Fruit fly (Drosophila melanogaster) whole organism, prepupa: ENCODE measurements around the gene CG7483.
A peak's percentile ranks its signal among the peaks of the same experiment; 100 is the strongest.

Source experiments
- Blimp-1 ChIP-seq: fragments of 200-800 bp; sonication (Bioruptor generic); optimal IDR thresholded peaks from 3 replicates; lab custom pipeline; 2017; ENCODE audit warnings: missing biosample characterization, missing genetic modification characterization, mild to moderate bottlenecking, moderate library complexity, missing genetic modification reagents
- CG10631 ChIP-seq: fragments of 200-800 bp; sonication (Bioruptor generic); optimal IDR thresholded peaks from 2 replicates; lab custom pipeline; 2016; ENCODE audit warnings: missing biosample characterization, missing genetic modification characterization
- CG11902 ChIP-seq: fragments of 200-800 bp; sonication (Bioruptor generic); optimal IDR thresholded peaks from 3 replicates; lab custom pipeline; 2016; ENCODE audit warnings: missing biosample characterization, missing genetic modification characterization
- CG15336 ChIP-seq: fragments of 200-800 bp; sonication (Bioruptor generic); IDR thresholded peaks from 2 replicates; pipeline ENCODE4 v1.3.6; 2022; ENCODE audit warnings: missing biosample characterization, missing genetic modification characterization
- CG34406 ChIP-seq: fragments of 200-800 bp; sonication (Bioruptor generic); optimal IDR thresholded peaks from 3 replicates; lab custom pipeline; 2016; ENCODE audit warnings: missing biosample characterization, missing genetic modification characterization
- CG4318 ChIP-seq: fragments of 200-800 bp; sonication (Bioruptor generic); optimal IDR thresholded peaks from 3 replicates; lab custom pipeline; 2017; ENCODE audit warnings: missing biosample characterization, mild to moderate bottlenecking, missing genetic modification characterization
- CG6163 ChIP-seq: fragments of 200-800 bp; sonication (Bioruptor generic); IDR thresholded peaks from 3 replicates; pipeline ENCODE4 v1.3.6; 2022; ENCODE audit warnings: missing biosample characterization, missing genetic modification characterization
- CG7368 ChIP-seq: fragments of 200-800 bp; sonication (Bioruptor generic); optimal IDR thresholded peaks from 3 replicates; lab custom pipeline; 2016; ENCODE audit warnings: missing biosample characterization, missing genetic modification characterization
- CG8119 ChIP-seq: fragments of 200-800 bp; sonication (Bioruptor generic); IDR thresholded peaks from 3 replicates; pipeline ENCODE4 v1.3.6; 2022; ENCODE audit warnings: missing biosample characterization, missing genetic modification characterization
- CG8319 ChIP-seq: fragments of 200-800 bp; sonication (Bioruptor generic); optimal IDR thresholded peaks from 3 replicates; lab custom pipeline; 2016; ENCODE audit warnings: missing biosample characterization, missing genetic modification characterization
- Eip75B ChIP-seq: fragments of 200-800 bp; sonication (Bioruptor generic); optimal IDR thresholded peaks from 3 replicates; lab custom pipeline; 2016; ENCODE audit warnings: missing biosample characterization, missing genetic modification characterization
- Eip78C ChIP-seq: fragments of 200-800 bp; sonication (Bioruptor generic); peaks from one replicate; lab custom pipeline; 2016; ENCODE audit warnings: missing biosample characterization, missing genetic modification characterization
- Ets21C ChIP-seq: fragments of 200-800 bp; sonication (Bioruptor generic); optimal IDR thresholded peaks from 3 replicates; lab custom pipeline; 2016; ENCODE audit warnings: missing biosample characterization, missing genetic modification characterization
- Hr4 ChIP-seq: fragments of 200-800 bp; sonication (Bioruptor generic); optimal IDR thresholded peaks from 3 replicates; lab custom pipeline; 2016; ENCODE audit warnings: missing biosample characterization, missing genetic modification characterization
- Sox102F ChIP-seq: fragments of 200-800 bp; sonication (Bioruptor generic); optimal IDR thresholded peaks from 2 replicates; lab custom pipeline; 2016; ENCODE audit warnings: missing biosample characterization, mild to moderate bottlenecking, missing genetic modification characterization
- Sox14 ChIP-seq: fragments of 200-800 bp; sonication (Bioruptor generic); optimal IDR thresholded peaks from 3 replicates; lab custom pipeline; 2016; ENCODE audit warnings: missing biosample characterization, missing genetic modification characterization
- Sox15 ChIP-seq: fragments of 200-800 bp; sonication (Bioruptor generic); optimal IDR thresholded peaks from 3 replicates; lab custom pipeline; 2016; ENCODE audit warnings: missing biosample characterization, missing genetic modification characterization
- acj6 ChIP-seq: fragments of 200-800 bp; sonication (Bioruptor generic); optimal IDR thresholded peaks from 3 replicates; lab custom pipeline; 2016; ENCODE audit warnings: missing biosample characterization, missing genetic modification characterization
- dac ChIP-seq: fragments of 200-800 bp; sonication (Bioruptor generic); optimal IDR thresholded peaks from 2 replicates; lab custom pipeline; 2017; ENCODE audit warnings: missing biosample characterization, mild to moderate bottlenecking, missing genetic modification characterization
- eg ChIP-seq: fragments of 200-800 bp; sonication (Bioruptor generic); IDR thresholded peaks from 3 replicates; pipeline ENCODE4 v1.3.6; 2022; ENCODE audit warnings: missing biosample characterization, missing genetic modification characterization
- esn ChIP-seq: fragments of 200-800 bp; sonication (Bioruptor generic); optimal IDR thresholded peaks from 2 replicates; lab custom pipeline; 2016; ENCODE audit warnings: missing biosample characterization, mild to moderate bottlenecking, missing genetic modification characterization, moderate library complexity
- fkh ChIP-seq: fragments of 200-800 bp; sonication (Bioruptor generic); optimal IDR thresholded peaks from 3 replicates; lab custom pipeline; 2017; ENCODE audit warnings: missing biosample characterization, mild to moderate bottlenecking, missing genetic modification characterization, moderate library complexity
- net ChIP-seq: fragments of 200-800 bp; sonication (Bioruptor generic); optimal IDR thresholded peaks from 3 replicates; lab custom pipeline; 2016; ENCODE audit warnings: missing biosample characterization, missing genetic modification characterization
- pdm3 ChIP-seq: fragments of 200-800 bp; sonication (Bioruptor generic); optimal IDR thresholded peaks from 3 replicates; lab custom pipeline; 2016; ENCODE audit warnings: missing biosample characterization, missing genetic modification characterization
- ss ChIP-seq, 2 experiments: fragments of 200-800 bp; sonication (Bioruptor generic); optimal IDR thresholded peaks; 2 replicates in 1 of 2; 3 replicates in 1 of 2; lab custom pipeline; 2017 to 2018; ENCODE audit warnings: mild to moderate bottlenecking in 2 of 2, missing biosample characterization in 2 of 2, missing genetic modification characterization in 2 of 2, moderate library complexity in 1 of 2
- vri ChIP-seq: fragments of 200-800 bp; sonication (Bioruptor generic); optimal IDR thresholded peaks from 3 replicates; lab custom pipeline; 2016; ENCODE audit warnings: missing biosample characterization, mild to moderate bottlenecking, missing genetic modification characterization

CG7483 gene

DNA sequence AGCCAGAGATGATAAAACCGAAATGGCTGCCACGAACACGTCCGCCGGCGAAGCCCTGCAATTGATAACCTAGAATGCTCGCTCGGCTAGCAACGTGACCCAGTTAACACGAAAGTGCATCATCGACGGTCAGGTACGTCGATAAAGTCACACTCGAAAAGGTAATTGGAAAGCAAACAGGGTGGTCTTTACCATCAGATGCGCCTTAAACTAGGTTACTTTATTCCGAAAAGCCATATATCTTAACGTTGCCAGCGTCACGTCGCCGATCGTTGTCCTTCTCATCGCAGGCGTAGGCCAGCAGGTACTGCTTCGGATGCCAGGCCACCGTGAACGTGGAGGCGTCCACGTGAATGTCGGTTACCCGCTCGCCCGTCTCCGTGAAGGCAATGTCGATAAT, 5.7 kb upstream of the CG7483 start:
- TF ChIP-seq Blimp-1 = no peak
- no peak for TF ChIP-seq CG7368 (GFP tag; lab: Kevin White, UChicago)
- TF ChIP-seq vri (GFP tag; lab: Kevin White, UChicago) = no peak
- TF ChIP-seq CG8319 (GFP tag; lab: Kevin White, UChicago) = no peak
- TF ChIP-seq Hr4 = no peak
- TF ChIP-seq ss (GFP tag; optimal IDR thresholded peaks at IDR 0.05; lab: Kevin White, UChicago) = no peak
- TF ChIP-seq CG11902 = no peak
- no peak for TF ChIP-seq eg (GFP tag; lab: Robert Waterston, UW)
- TF ChIP-seq, all 60 proteins: peak for 0

DNA sequence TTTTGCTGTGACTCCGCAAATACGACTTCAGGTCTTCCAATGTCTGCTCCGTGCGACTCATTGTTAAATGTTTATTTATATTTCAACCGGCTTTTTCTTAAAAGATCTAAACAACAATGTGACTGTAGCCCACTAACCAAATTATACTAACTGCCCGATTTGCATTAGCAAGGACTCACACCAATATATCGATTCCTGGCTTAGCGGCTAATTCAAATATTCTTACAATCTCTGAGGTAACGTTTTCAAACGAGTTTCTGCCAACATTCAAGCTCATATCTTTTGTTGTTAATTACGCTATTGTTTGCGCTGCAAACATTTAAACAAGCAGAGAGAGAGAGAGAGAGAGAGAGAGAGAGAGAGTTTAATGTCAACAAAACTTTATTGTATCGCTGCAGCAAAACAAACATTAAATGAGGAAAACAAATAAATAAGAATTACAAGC, 4.5 kb upstream of the CG7483 start, which contains the start of gene tex:
Gene tex (minus strand): TSS at position 131 of the 445 bp plus-strand sequence.
- TF ChIP-seq acj6 (GFP tag; lab: Kevin White, UChicago) = no peak
- no peak for TF ChIP-seq Eip75B (GFP tag; lab: Kevin White, UChicago)
- no peak for TF ChIP-seq Sox14 (GFP tag; lab: Kevin White, UChicago)
- TF ChIP-seq Eip78C (GFP tag; lab: Kevin White, UChicago) = peak; percentile 34
- TF ChIP-seq Sox15 (GFP tag; lab: Kevin White, UChicago) = no peak
- no peak for TF ChIP-seq Sox102F
- TF ChIP-seq fkh (GFP tag; lab: Kevin White, UChicago) = peak; percentile 72

dm6 chr3R:8310678-8311077, 2.3 kb upstream of the CG7483 start, which contains the start of gene CG11693:
CG11693 (minus strand) TSS chr3R:8310778.
- TF ChIP-seq acj6 (GFP tag; lab: Kevin White, UChicago) (no peak), Eip75B (GFP tag; lab: Kevin White, UChicago) (no peak), CG6163 (GFP tag; lab: Robert Waterston, UW) (no peak), CG8119 (GFP tag; lab: Robert Waterston, UW) (no peak)
- TF ChIP-seq, all 60 proteins: peak for 0

DNA sequence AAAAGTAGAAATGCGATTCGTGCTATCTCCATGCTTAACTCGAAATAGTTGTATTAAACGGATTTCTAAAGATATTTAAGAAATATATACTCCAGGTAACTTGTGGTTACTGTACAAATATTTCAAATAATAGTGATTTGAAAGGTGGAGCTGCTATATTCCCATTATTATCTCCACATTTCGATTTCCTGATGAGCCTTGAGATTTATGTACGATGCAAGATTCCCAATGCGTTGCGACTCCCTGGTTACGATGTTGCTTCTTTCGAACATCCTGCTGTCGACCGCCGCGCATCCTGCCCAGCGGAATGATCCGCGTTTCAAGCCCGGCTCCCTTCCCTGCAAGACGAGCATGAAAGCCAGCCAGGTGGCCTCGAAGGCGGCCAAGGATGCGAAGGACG, 971 bp upstream of the CG7483 start, which contains the start of the genes CG11694 and CG11698:
Gene CG11694 (minus strand): TSS at position 101 of the 400 bp plus-strand sequence.
Gene CG11698 (plus strand): TSS at position 152 of the 400 bp plus-strand sequence.
- TF ChIP-seq acj6 (GFP tag; lab: Kevin White, UChicago) (no peak), dac (GFP tag; lab: Kevin White, UChicago) (no peak), Ets21C (GFP tag; lab: Kevin White, UChicago) (no peak)
- TF ChIP-seq, all 60 proteins: peak for 0

- TF ChIP-seq CG6163 (GFP tag; lab: Robert Waterston, UW) (peak; percentile 30; the same call in 1 of the 3 replicates), esn (GFP tag; lab: Kevin White, UChicago) (peak; percentile 11), Eip75B (GFP tag; lab: Kevin White, UChicago) (no peak)
These were observed 3.5 kb downstream of the CG7483 start, which contains the start of gene Coq2 for dm6 chr3R:8316344-8317105. Coq2 (minus strand) TSS chr3R:8316543.

dm6 chr3R:8317215-8317614, 4.2 kb downstream of the CG7483 start, which contains the start of gene Ctr1B:
Ctr1B (plus strand) TSS chr3R:8317612.
- no peak for TF ChIP-seq net (GFP tag; lab: Kevin White, UChicago)
- no peak for TF ChIP-seq dac (GFP tag; lab: Kevin White, UChicago)
- TF ChIP-seq CG15336 (GFP tag; lab: Robert Waterston, UW) = no peak
- no peak for TF ChIP-seq Hr4
- TF ChIP-seq CG8319 (GFP tag; lab: Kevin White, UChicago) = no peak
- peak; percentile 53 for TF ChIP-seq Eip78C (GFP tag; lab: Kevin White, UChicago)
- no peak for TF ChIP-seq CG34406 (GFP tag; lab: Kevin White, UChicago)
- TF ChIP-seq CG10631 (GFP tag; lab: Kevin White, UChicago) = no peak
- TF ChIP-seq CG8119 (GFP tag; lab: Robert Waterston, UW) = no peak
- TF ChIP-seq eg (GFP tag; lab: Robert Waterston, UW) = 0 out of 3 replicates have a peak, but pooled peaks have one; percentile 39

- TF ChIP-seq pdm3 (no peak), fkh (GFP tag; lab: Kevin White, UChicago) (peak; percentile 47), net (GFP tag; lab: Kevin White, UChicago) (peak; percentile 20), CG6163 (GFP tag; lab: Robert Waterston, UW) (peak; percentile 54; the same call in 2 of the 3 replicates), CG15336 (GFP tag; lab: Robert Waterston, UW) (peak; percentile 76), eg (GFP tag; lab: Robert Waterston, UW) (peak; percentile 71), Hr4 (peak; percentile 51), CG8119 (GFP tag; lab: Robert Waterston, UW) (peak; percentile 66; the same call in 2 of the 3 replicates), CG4318 (GFP tag; lab: Kevin White, UChicago) (no peak)
These were observed 4.8 kb downstream of the CG7483 start for dm6 chr3R:8317709-8318335.
